Worm (Caenorhabditis elegans) whole organism, late embryonic: ENCODE results near the gene nhr-211.

ENCODE experiments used
- C08G9.2 ChIP-seq: sonication (generic microtip); optimal IDR thresholded peaks from 2 replicates; lab custom pipeline; 2016; ENCODE audit warnings: mild to moderate bottlenecking, missing genetic modification characterization, moderate library complexity, missing compliant biosample characterization
- C38D4.7 ChIP-seq: fragments of 200-800 bp; sonication (Bioruptor generic); optimal IDR thresholded peaks from 2 replicates; lab custom pipeline; 2018; ENCODE audit warnings: mild to moderate bottlenecking, missing genetic modification characterization, moderate library complexity, missing compliant biosample characterization
- F13H6.1 ChIP-seq: sonication (generic microtip); optimal IDR thresholded peaks from 2 replicates; lab custom pipeline; 2016; ENCODE audit warnings: missing genetic modification characterization, missing compliant biosample characterization
- K02D7.2 ChIP-seq: sonication (generic microtip); optimal IDR thresholded peaks from 2 replicates; lab custom pipeline; 2017; ENCODE audit warnings: mild to moderate bottlenecking, missing genetic modification characterization, missing compliant biosample characterization
- ahr-1 ChIP-seq: sonication (generic microtip); optimal IDR thresholded peaks from 2 replicates; lab custom pipeline; 2016; ENCODE audit warnings: missing genetic modification characterization, missing compliant biosample characterization
- ama-1 ChIP-seq: fragments of 150-350 bp; optimal IDR thresholded peaks from 2 replicates; lab custom pipeline; 2014
- ceh-18 ChIP-seq: sonication (generic microtip); optimal IDR thresholded peaks from 2 replicates; lab custom pipeline; 2016; ENCODE audit warnings: missing genetic modification characterization, missing compliant biosample characterization
- ceh-19 ChIP-seq: fragments of 200-800 bp; sonication (Bioruptor generic); optimal IDR thresholded peaks from 2 replicates; lab custom pipeline; 2018; ENCODE audit warnings: mild to moderate bottlenecking, missing genetic modification characterization, missing compliant biosample characterization
- ceh-2 ChIP-seq: sonication (generic microtip); optimal IDR thresholded peaks from 2 replicates; lab custom pipeline; 2016; ENCODE audit warnings: missing genotype, missing genetic modification characterization, missing compliant biosample characterization
- ceh-22 ChIP-seq: sonication (generic microtip); optimal IDR thresholded peaks from 2 replicates; lab custom pipeline; 2017; ENCODE audit warnings: missing biosample characterization, missing genetic modification characterization
- ceh-31 ChIP-seq: sonication (generic microtip); optimal IDR thresholded peaks from 2 replicates; lab custom pipeline; 2016; ENCODE audit warnings: missing genetic modification characterization, missing compliant biosample characterization
- ceh-48 ChIP-seq: sonication (generic microtip); optimal IDR thresholded peaks from 2 replicates; lab custom pipeline; 2016; ENCODE audit warnings: missing genetic modification characterization, inconsistent platforms, missing compliant biosample characterization
- ceh-9 ChIP-seq: sonication (generic microtip); optimal IDR thresholded peaks from 2 replicates; lab custom pipeline; 2016; ENCODE audit warnings: mild to moderate bottlenecking, missing genetic modification characterization, inconsistent platforms, missing compliant biosample characterization
- dmd-4 ChIP-seq: sonication (generic microtip); optimal IDR thresholded peaks from 2 replicates; lab custom pipeline; 2016; ENCODE audit warnings: borderline replicate concordance, missing genetic modification characterization, missing compliant biosample characterization
- dve-1 ChIP-seq: sonication (generic microtip); optimal IDR thresholded peaks from 2 replicates; lab custom pipeline; 2017; ENCODE audit warnings: antibody characterized with exemption, mild to moderate bottlenecking, missing genetic modification characterization, missing compliant biosample characterization
- elt-4 ChIP-seq: sonication (generic microtip); optimal IDR thresholded peaks from 2 replicates; lab custom pipeline; 2016; ENCODE audit warnings: missing genetic modification characterization, missing compliant biosample characterization
- ets-4 ChIP-seq: sonication (generic microtip); optimal IDR thresholded peaks from 2 replicates; lab custom pipeline; 2016; ENCODE audit warnings: missing genetic modification characterization, missing compliant biosample characterization
- hlh-13 ChIP-seq: fragments of 200-800 bp; sonication (Bioruptor generic); optimal IDR thresholded peaks from 2 replicates; lab custom pipeline; 2018; ENCODE audit warnings: mild to moderate bottlenecking, missing genetic modification characterization, missing compliant biosample characterization
- hlh-15 ChIP-seq: sonication (generic microtip); optimal IDR thresholded peaks from 2 replicates; lab custom pipeline; 2016; ENCODE audit warnings: missing genetic modification characterization, missing compliant biosample characterization
- lin-11 ChIP-seq: fragments of 200-800 bp; sonication (Bioruptor generic); optimal IDR thresholded peaks from 2 replicates; lab custom pipeline; 2018; ENCODE audit warnings: mild to moderate bottlenecking, missing genetic modification characterization, missing compliant biosample characterization
- madf-2 ChIP-seq: sonication (generic microtip); optimal IDR thresholded peaks from 2 replicates; lab custom pipeline; 2017; ENCODE audit warnings: missing genetic modification characterization, missing compliant biosample characterization
- nfya-1 ChIP-seq: sonication (generic microtip); optimal IDR thresholded peaks from 2 replicates; lab custom pipeline; 2017; ENCODE audit warnings: missing genetic modification characterization, mild to moderate bottlenecking, missing compliant biosample characterization, antibody characterized with exemption, moderate library complexity
- nhr-11 ChIP-seq: fragments of 150-350 bp; optimal IDR thresholded peaks from 2 replicates; lab custom pipeline; 2014; ENCODE audit warnings: missing biosample characterization, missing genetic modification characterization
- nhr-232 ChIP-seq: sonication (generic microtip); optimal IDR thresholded peaks from 2 replicates; lab custom pipeline; 2016; ENCODE audit warnings: missing genetic modification characterization, missing compliant biosample characterization
- odd-2 ChIP-seq: sonication (generic microtip); optimal IDR thresholded peaks from 2 replicates; lab custom pipeline; 2017; ENCODE audit warnings: antibody characterized with exemption, mild to moderate bottlenecking, missing genetic modification characterization, missing compliant biosample characterization
- pat-9 ChIP-seq: fragments of 200-800 bp; sonication (Bioruptor generic); optimal IDR thresholded peaks from 2 replicates; lab custom pipeline; 2018; ENCODE audit warnings: mild to moderate bottlenecking, missing genetic modification characterization, moderate library complexity, missing compliant biosample characterization
- pax-1 ChIP-seq: fragments of 150-350 bp; optimal IDR thresholded peaks from 2 replicates; lab custom pipeline; 2014; ENCODE audit warnings: missing biosample characterization, missing genetic modification characterization
- pha-2 ChIP-seq: sonication (generic microtip); optimal IDR thresholded peaks from 2 replicates; lab custom pipeline; 2017; ENCODE audit warnings: mild to moderate bottlenecking, missing genetic modification characterization, missing compliant biosample characterization
- pha-4 ChIP-seq: fragments of 150-350 bp; optimal IDR thresholded peaks from 2 replicates; lab custom pipeline; 2018; ENCODE audit warnings: missing biosample characterization, missing genetic modification reagents, missing genetic modification characterization
- sdc-2 ChIP-seq: sonication (generic microtip); optimal IDR thresholded peaks from 2 replicates; lab custom pipeline; 2016; ENCODE audit warnings: missing genotype, missing genetic modification characterization, missing compliant biosample characterization
- sox-2 ChIP-seq: fragments of 200-800 bp; sonication (Bioruptor generic); IDR thresholded peaks from 2 replicates; pipeline ENCODE4 v1.3.6; 2022; ENCODE audit warnings: missing genetic modification reagents, missing genetic modification characterization, missing compliant biosample characterization
- tbx-7 ChIP-seq: sonication (generic microtip); optimal IDR thresholded peaks from 2 replicates; lab custom pipeline; 2016; ENCODE audit warnings: missing genotype, missing genetic modification characterization, missing compliant biosample characterization
- ttx-3 ChIP-seq: sonication (generic microtip); optimal IDR thresholded peaks from 2 replicates; lab custom pipeline; 2016; ENCODE audit warnings: missing genetic modification reagents, missing genetic modification characterization, missing compliant biosample characterization
- unc-42 ChIP-seq: sonication (generic microtip); optimal IDR thresholded peaks from 2 replicates; lab custom pipeline; 2016; ENCODE audit warnings: missing genotype, missing genetic modification characterization, missing compliant biosample characterization
- unc-55 ChIP-seq: sonication (generic microtip); optimal IDR thresholded peaks from 2 replicates; lab custom pipeline; 2017; ENCODE audit warnings: missing biosample characterization, missing genetic modification reagents, missing genetic modification characterization
- unc-86 ChIP-seq: sonication (generic microtip); optimal IDR thresholded peaks from 2 replicates; lab custom pipeline; 2016; ENCODE audit warnings: missing genetic modification characterization, missing compliant biosample characterization
- zip-5 ChIP-seq: sonication (generic microtip); optimal IDR thresholded peaks from 2 replicates; lab custom pipeline; 2016; ENCODE audit warnings: missing genetic modification characterization, missing compliant biosample characterization
- ztf-16 ChIP-seq: sonication (generic microtip); optimal IDR thresholded peaks from 2 replicates; lab custom pipeline; 2017; ENCODE audit warnings: missing genetic modification characterization, missing compliant biosample characterization

nhr-211 gene

ce11 chrV:486684-487083 is at the start of gene nhr-211:
TSS of gene nhr-211 (plus strand) at chrV:486984.
- TF ChIP-seq F13H6.1 (tag; lab: Kevin White, UChicago) (no peak), sox-2 (GFP tag; lab: Robert Waterston, UW) (no peak), dve-1 (tag; lab: Kevin White, UChicago) (no peak), ceh-19 (GFP tag; lab: Kevin White, UChicago) (no peak), lin-11 (tag; lab: Kevin White, UChicago) (no peak), ceh-2 (tag; lab: Kevin White, UChicago) (no peak), hlh-15 (tag; lab: Kevin White, UChicago) (no peak), odd-2 (tag; lab: Kevin White, UChicago) (no peak), K02D7.2 (tag; lab: Kevin White, UChicago) (no peak), unc-42 (tag; lab: Kevin White, UChicago) (no peak), pat-9 (no peak), pha-4 (tag; lab: Kevin White, UChicago) (no peak), unc-55 (GFP tag; lab: Kevin White, UChicago) (no peak), ceh-31 (tag; lab: Kevin White, UChicago) (no peak), madf-2 (tag; lab: Kevin White, UChicago) (no peak), dmd-4 (tag; lab: Kevin White, UChicago) (no peak), C08G9.2 (tag; lab: Kevin White, UChicago) (no peak), nhr-11 (tag; lab: Kevin White, UChicago) (no peak), C38D4.7 (no peak), ceh-22 (no peak)

DNA sequence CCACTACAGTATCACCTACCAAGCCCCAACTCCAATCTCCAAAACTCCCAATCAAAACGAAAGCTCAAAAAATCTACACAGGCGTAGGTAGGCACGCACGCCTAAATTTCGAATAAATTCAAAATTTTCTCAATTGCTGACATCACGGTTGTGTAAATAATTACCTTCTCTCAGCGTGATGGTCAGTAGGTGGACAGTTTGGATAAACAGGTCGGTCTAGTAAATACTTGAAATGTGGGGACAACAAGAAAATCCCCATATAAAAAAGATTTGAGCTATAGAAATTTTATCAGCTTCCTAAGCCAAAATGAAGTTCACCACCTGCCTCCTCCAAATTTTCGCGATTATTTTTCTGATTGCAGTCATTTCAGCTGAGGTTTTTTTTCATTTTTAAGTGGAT is 48.7 kb upstream of the nhr-211 start, which contains the start of gene B0554.1:
Gene B0554.1, plus strand, starts transcription at position 301 of the 400 bp plus-strand sequence.
- TF ChIP-seq ets-4 (no peak), ama-1 (no peak), pat-9 (no peak), C08G9.2 (tag; lab: Kevin White, UChicago) (no peak), zip-5 (tag; lab: Kevin White, UChicago) (no peak), pax-1 (tag; lab: Kevin White, UChicago) (no peak), nhr-232 (tag; lab: Kevin White, UChicago) (no peak), pha-2 (tag; lab: Kevin White, UChicago) (no peak), unc-55 (GFP tag; lab: Kevin White, UChicago) (no peak), F13H6.1 (tag; lab: Kevin White, UChicago) (no peak), elt-4 (no peak), dmd-4 (tag; lab: Kevin White, UChicago) (no peak), ceh-48 (tag; lab: Kevin White, UChicago) (no peak), ahr-1 (tag; lab: Kevin White, UChicago) (no peak), unc-86 (no peak), ceh-9 (no peak), ttx-3 (tag; lab: Kevin White, UChicago) (no peak), ceh-31 (tag; lab: Kevin White, UChicago) (no peak), lin-11 (tag; lab: Kevin White, UChicago) (no peak), madf-2 (tag; lab: Kevin White, UChicago) (no peak)
- TF ChIP-seq, all 69 proteins: peak for 0

DNA sequence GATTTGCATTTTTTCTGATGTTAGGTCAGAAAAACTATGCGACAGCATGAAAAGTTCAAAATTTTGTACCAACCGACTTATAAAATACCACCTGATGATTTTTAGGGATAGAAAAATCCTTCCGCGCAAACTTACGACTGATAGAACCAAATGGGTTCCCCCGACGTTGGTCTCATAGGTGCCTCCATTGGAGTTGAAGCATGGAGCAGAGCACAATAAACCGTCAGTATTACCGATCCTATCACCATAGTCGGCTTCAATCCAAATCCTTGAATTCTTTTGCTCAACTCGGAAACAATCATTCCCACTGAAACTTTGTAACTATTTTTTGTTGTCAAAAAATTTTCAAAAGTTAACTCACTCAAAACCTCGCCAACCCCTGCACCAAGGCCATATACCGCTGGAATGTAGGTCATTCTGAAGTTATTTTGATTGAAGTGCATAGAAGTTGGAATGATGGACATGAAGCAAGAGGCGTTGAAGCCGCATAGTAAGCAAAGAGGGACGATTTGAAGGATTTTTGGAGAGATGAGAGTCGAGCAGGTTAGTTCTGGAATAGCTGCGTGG is 47.5 kb upstream of the nhr-211 start:
- TF ChIP-seq pax-1 (tag; lab: Kevin White, UChicago) = no peak
- no peak for TF ChIP-seq ceh-18
- no peak for TF ChIP-seq tbx-7
- TF ChIP-seq sdc-2 = no peak
- no peak for TF ChIP-seq ceh-19 (GFP tag; lab: Kevin White, UChicago)
- TF ChIP-seq hlh-13 (GFP tag; lab: Kevin White, UChicago) = no peak
- TF ChIP-seq nhr-11 (tag; lab: Kevin White, UChicago) = no peak
- TF ChIP-seq zip-5 (tag; lab: Kevin White, UChicago) = no peak
- TF ChIP-seq unc-55 (GFP tag; lab: Kevin White, UChicago) = no peak
- TF ChIP-seq nfya-1 = no peak
- TF ChIP-seq ztf-16 = no peak
